Fruit fly (Drosophila melanogaster) whole organism, prepupa: ENCODE measurements around the gene CG33483.

Experiments
- Blimp-1 ChIP-seq: fragments of 200-800 bp; sonication (Bioruptor generic); optimal IDR thresholded peaks from 3 replicates; lab custom pipeline; 2017; ENCODE audit warnings: missing biosample characterization, missing genetic modification characterization, mild to moderate bottlenecking, moderate library complexity, missing genetic modification reagents
- CG6163 ChIP-seq: fragments of 200-800 bp; sonication (Bioruptor generic); IDR thresholded peaks from 3 replicates; pipeline ENCODE4 v1.3.6; 2022; ENCODE audit warnings: missing biosample characterization, missing genetic modification characterization
- CG6808 ChIP-seq: fragments of 200-800 bp; sonication (Bioruptor generic); optimal IDR thresholded peaks from 3 replicates; lab custom pipeline; 2017; ENCODE audit warnings: missing biosample characterization, missing genetic modification characterization, mild to moderate bottlenecking, moderate library complexity, missing genetic modification reagents
- Ets21C ChIP-seq: fragments of 200-800 bp; sonication (Bioruptor generic); optimal IDR thresholded peaks from 3 replicates; lab custom pipeline; 2016; ENCODE audit warnings: missing biosample characterization, missing genetic modification characterization
- Hr38 ChIP-seq: sonication (Bioruptor generic); optimal IDR thresholded peaks from 2 replicates; lab custom pipeline; 2016; ENCODE audit warnings: missing biosample characterization, missing genetic modification characterization
- Hr39 ChIP-seq: fragments of 200-800 bp; sonication (Bioruptor generic); optimal IDR thresholded peaks from 2 replicates; lab custom pipeline; 2016; ENCODE audit warnings: missing biosample characterization, missing genetic modification characterization
- eg ChIP-seq: fragments of 200-800 bp; sonication (Bioruptor generic); IDR thresholded peaks from 3 replicates; pipeline ENCODE4 v1.3.6; 2022; ENCODE audit warnings: missing biosample characterization, missing genetic modification characterization
- topi ChIP-seq: fragments of 200-800 bp; sonication (Bioruptor generic); optimal IDR thresholded peaks from 3 replicates; lab custom pipeline; 2016; ENCODE audit warnings: missing biosample characterization, missing genetic modification characterization

- TF ChIP-seq eg (no peak), topi (GFP tag; lab: Kevin White, UChicago) (no peak), Blimp-1 (GFP tag; lab: Kevin White, UChicago) (no peak), Hr38 (no peak), CG6163 (no peak), Ets21C (GFP tag; lab: Kevin White, UChicago) (no peak), CG6808 (GFP tag; lab: Kevin White, UChicago) (no peak), Hr39 (GFP tag; lab: Kevin White, UChicago) (no peak)
Observed at dm6 chr3R:30855176-30855575, 46.8 kb downstream of the CG33483 start.
